Worm (Caenorhabditis elegans) whole organism, mixed stage, embryonic: Measurements from ENCODE around the gene nhr-26.

Experiments
- M03D4.4 ChIP-seq: sonication (generic microtip); optimal IDR thresholded peaks from 2 replicates; lab custom pipeline; 2017; ENCODE audit warnings: mild to moderate bottlenecking, missing genetic modification characterization, missing compliant biosample characterization
- bed-3 ChIP-seq: fragments of 200-800 bp; sonication (Bioruptor generic); optimal IDR thresholded peaks from 3 replicates; lab custom pipeline; 2018; ENCODE audit warnings: mild to moderate bottlenecking, missing genetic modification characterization, moderate library complexity, missing compliant biosample characterization
- blmp-1 ChIP-seq: fragments of 150-350 bp; optimal IDR thresholded peaks from 2 replicates; lab custom pipeline; 2014; ENCODE audit warnings: missing biosample characterization, missing genetic modification characterization
- ceh-39 ChIP-seq: fragments of 150-350 bp; optimal IDR thresholded peaks from 2 replicates; lab custom pipeline; 2014; ENCODE audit warnings: missing biosample characterization, missing genetic modification characterization
- ceh-43 ChIP-seq: fragments of 200-800 bp; sonication (Bioruptor generic); optimal IDR thresholded peaks from 2 replicates; lab custom pipeline; 2018; ENCODE audit warnings: mild to moderate bottlenecking, missing genetic modification characterization, moderate library complexity, missing compliant biosample characterization
- ceh-83 ChIP-seq: fragments of 200-800 bp; sonication (Bioruptor generic); optimal IDR thresholded peaks from 2 replicates; lab custom pipeline; 2018; ENCODE audit warnings: mild to moderate bottlenecking, missing genetic modification characterization, missing compliant biosample characterization
- ces-1 ChIP-seq: fragments of 150-350 bp; optimal IDR thresholded peaks from 2 replicates; lab custom pipeline; 2014; ENCODE audit warnings: missing biosample characterization, missing genetic modification reagents, missing genetic modification characterization
- cnd-1 ChIP-seq: fragments of 200-800 bp; sonication (Bioruptor generic); optimal IDR thresholded peaks from 2 replicates; lab custom pipeline; 2018; ENCODE audit warnings: mild to moderate bottlenecking, missing genetic modification characterization, missing compliant biosample characterization
- drap-1 ChIP-seq: fragments of 200-800 bp; sonication (Bioruptor generic); optimal IDR thresholded peaks from 3 replicates; lab custom pipeline; 2018; ENCODE audit warnings: mild to moderate bottlenecking, missing genetic modification characterization, missing compliant biosample characterization
- elt-1 ChIP-seq: sonication (generic microtip); optimal IDR thresholded peaks from 2 replicates; lab custom pipeline; 2017; ENCODE audit warnings: missing genetic modification characterization, mild to moderate bottlenecking, missing compliant biosample characterization, antibody characterized with exemption, moderate library complexity, borderline replicate concordance; ENCODE audit not compliant: insufficient read depth
- elt-3 ChIP-seq: fragments of 150-350 bp; optimal IDR thresholded peaks from 2 replicates; lab custom pipeline; 2014; ENCODE audit warnings: missing biosample characterization, missing genetic modification characterization
- flh-1 ChIP-seq: fragments of 200-800 bp; sonication (Bioruptor generic); optimal IDR thresholded peaks from 2 replicates; lab custom pipeline; 2018; ENCODE audit warnings: mild to moderate bottlenecking, missing genetic modification characterization, moderate library complexity, missing compliant biosample characterization
- ham-2 ChIP-seq: fragments of 200-800 bp; sonication (Bioruptor generic); optimal IDR thresholded peaks from 2 replicates; lab custom pipeline; 2018; ENCODE audit warnings: mild to moderate bottlenecking, missing genetic modification characterization, missing compliant biosample characterization
- hlh-1 ChIP-seq: fragments of 150-350 bp; optimal IDR thresholded peaks from 2 replicates; lab custom pipeline; 2014; ENCODE audit warnings: missing biosample characterization, missing genetic modification reagents, missing genetic modification characterization
- lin-13 ChIP-seq: fragments of 150-350 bp; optimal IDR thresholded peaks from 2 replicates; lab custom pipeline; 2014; ENCODE audit warnings: missing biosample characterization, missing genetic modification characterization
- lin-32 ChIP-seq: fragments of 200-800 bp; sonication (Bioruptor generic); optimal IDR thresholded peaks from 2 replicates; lab custom pipeline; 2018; ENCODE audit warnings: mild to moderate bottlenecking, missing genetic modification characterization, missing compliant biosample characterization
- lsy-2 ChIP-seq: fragments of 150-350 bp; optimal IDR thresholded peaks from 2 replicates; lab custom pipeline; 2014; ENCODE audit warnings: missing biosample characterization, missing genetic modification characterization
- mab-5 ChIP-seq: fragments of 150-350 bp; optimal IDR thresholded peaks from 2 replicates; lab custom pipeline; 2014; ENCODE audit warnings: missing biosample characterization, missing genetic modification characterization
- mep-1 ChIP-seq: fragments of 150-350 bp; optimal IDR thresholded peaks from 2 replicates; lab custom pipeline; 2017; ENCODE audit warnings: missing biosample characterization, missing genetic modification reagents, missing genetic modification characterization, inconsistent platforms
- mls-2 ChIP-seq: sonication (generic microtip); optimal IDR thresholded peaks from 2 replicates; lab custom pipeline; 2016; ENCODE audit warnings: mild to moderate bottlenecking, missing genetic modification characterization, moderate library complexity, missing compliant biosample characterization
- nhr-12 ChIP-seq: fragments of 150-350 bp; optimal IDR thresholded peaks from 2 replicates; lab custom pipeline; 2014; ENCODE audit warnings: missing biosample characterization, missing genetic modification characterization
- nhr-2 ChIP-seq: fragments of 150-350 bp; optimal IDR thresholded peaks from 2 replicates; lab custom pipeline; 2014; ENCODE audit warnings: missing biosample characterization, missing genetic modification characterization
- nhr-237 ChIP-seq: fragments of 150-350 bp; optimal IDR thresholded peaks from 2 replicates; lab custom pipeline; 2014; ENCODE audit warnings: missing biosample characterization, missing genetic modification characterization
- nhr-28 ChIP-seq: fragments of 150-350 bp; optimal IDR thresholded peaks from 2 replicates; lab custom pipeline; 2014; ENCODE audit warnings: missing biosample characterization, missing genetic modification characterization
- nhr-76 ChIP-seq: sonication (generic microtip); optimal IDR thresholded peaks from 2 replicates; lab custom pipeline; 2017; ENCODE audit warnings: missing biosample characterization, missing genetic modification characterization
- pha-4 ChIP-seq: fragments of 150-350 bp; optimal IDR thresholded peaks from 2 replicates; lab custom pipeline; 2018; ENCODE audit warnings: missing biosample characterization, missing genetic modification reagents, missing genetic modification characterization
- sem-2 ChIP-seq: fragments of 200-800 bp; sonication (Bioruptor generic); optimal IDR thresholded peaks from 2 replicates; lab custom pipeline; 2018; ENCODE audit warnings: mild to moderate bottlenecking, missing genetic modification characterization, missing compliant biosample characterization
- snpc-4 ChIP-seq: fragments of 150-350 bp; optimal IDR thresholded peaks from 2 replicates; lab custom pipeline; 2014; ENCODE audit warnings: missing biosample characterization, missing genetic modification characterization
- sptf-1 ChIP-seq: sonication (generic microtip); optimal IDR thresholded peaks from 2 replicates; lab custom pipeline; 2017; ENCODE audit warnings: mild to moderate bottlenecking, missing genetic modification characterization, moderate library complexity, missing compliant biosample characterization
- tbx-8 ChIP-seq: fragments of 200-800 bp; sonication (Bioruptor generic); optimal IDR thresholded peaks from 2 replicates; lab custom pipeline; 2018; ENCODE audit warnings: mild to moderate bottlenecking, missing genetic modification characterization, moderate library complexity, missing compliant biosample characterization
- unc-120 ChIP-seq: sonication (generic microtip); optimal IDR thresholded peaks from 2 replicates; lab custom pipeline; 2017; ENCODE audit warnings: missing genetic modification characterization, missing compliant biosample characterization; ENCODE audit not compliant: poor library complexity, severe bottlenecking
- unc-39 ChIP-seq: fragments of 150-350 bp; optimal IDR thresholded peaks from 2 replicates; lab custom pipeline; 2014; ENCODE audit warnings: missing biosample characterization, missing genetic modification characterization
- unc-62 ChIP-seq: fragments of 150-350 bp; optimal IDR thresholded peaks from 2 replicates; lab custom pipeline; 2014; ENCODE audit warnings: missing biosample characterization, missing genetic modification reagents, missing genetic modification characterization
- zip-8 ChIP-seq: fragments of 150-350 bp; optimal IDR thresholded peaks from 2 replicates; lab custom pipeline; 2014; ENCODE audit warnings: missing biosample characterization, missing genetic modification characterization
- ztf-11 ChIP-seq: fragments of 150-350 bp; optimal IDR thresholded peaks from 2 replicates; lab custom pipeline; 2014; ENCODE audit warnings: missing biosample characterization, missing genetic modification characterization

nhr-26 gene

ce11 chrX:12704721-12705120 lies 4.5 kb upstream of the nhr-26 start, which contains the start of gene nhr-272:
nhr-272 (minus strand) TSS chrX:12704821.
- no peak for TF ChIP-seq pha-4 (tag; lab: Kevin White, UChicago)
- no peak for TF ChIP-seq lin-13 (tag; lab: Kevin White, UChicago)
- TF ChIP-seq bed-3 = no peak
- TF ChIP-seq sptf-1 (tag; lab: Kevin White, UChicago) = no peak
- TF ChIP-seq tbx-8 (GFP tag; lab: Kevin White, UChicago) = no peak
- no peak for TF ChIP-seq drap-1 (GFP tag; lab: Kevin White, UChicago)
- no peak for TF ChIP-seq cnd-1 (tag; lab: Kevin White, UChicago)
- TF ChIP-seq nhr-28 (tag; lab: Kevin White, UChicago) = no peak
- no peak for TF ChIP-seq lsy-2 (tag; lab: Kevin White, UChicago)
- TF ChIP-seq unc-120 (tag; lab: Kevin White, UChicago) = no peak
- TF ChIP-seq zip-8 = no peak
- no peak for TF ChIP-seq elt-3
- TF ChIP-seq mab-5 (tag; lab: Kevin White, UChicago) = no peak
- no peak for TF ChIP-seq hlh-1

- TF ChIP-seq M03D4.4 (no peak), nhr-12 (tag; lab: Kevin White, UChicago) (no peak), nhr-28 (tag; lab: Kevin White, UChicago) (no peak), elt-1 (tag; lab: Kevin White, UChicago) (no peak), ceh-83 (GFP tag; lab: Kevin White, UChicago) (no peak), tbx-8 (GFP tag; lab: Kevin White, UChicago) (no peak), drap-1 (GFP tag; lab: Kevin White, UChicago) (no peak), hlh-1 (no peak)
Measured at ce11 chrX:12702713-12703112, 2.4 kb upstream of the nhr-26 start.

DNA sequence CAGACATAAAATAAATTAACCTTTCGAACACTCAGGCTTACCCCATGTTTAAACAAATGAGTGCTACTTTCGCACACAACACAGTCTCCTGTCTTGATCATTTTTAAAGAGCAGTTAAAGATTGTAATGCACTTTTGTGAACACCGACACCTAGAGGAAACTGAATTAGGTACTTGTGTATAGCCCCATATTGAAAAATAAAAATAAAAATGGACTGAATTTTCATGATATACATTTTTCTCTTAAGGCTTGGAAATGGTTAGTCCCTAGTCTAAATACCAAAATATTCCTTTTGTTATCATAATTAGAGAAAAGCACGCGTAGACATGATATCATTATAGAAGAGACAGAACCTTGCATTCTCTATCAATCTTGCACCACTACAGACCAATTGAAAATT lies 1.7 kb upstream of the nhr-26 start, which contains the start of gene nhr-214:
TSS of gene nhr-214 (minus strand) at position 101 of the 400 bp plus-strand sequence.
- TF ChIP-seq pha-4 (tag; lab: Kevin White, UChicago) = no peak
- TF ChIP-seq M03D4.4 = no peak
- TF ChIP-seq ces-1 (GFP tag; lab: Kevin White, UChicago) = no peak
- TF ChIP-seq lin-13 (tag; lab: Kevin White, UChicago) = no peak
- no peak for TF ChIP-seq ceh-43
- no peak for TF ChIP-seq unc-39 (tag; lab: Kevin White, UChicago)
- TF ChIP-seq ceh-39 (tag; lab: Kevin White, UChicago) = no peak
- no peak for TF ChIP-seq nhr-12 (tag; lab: Kevin White, UChicago)
- no peak for TF ChIP-seq hlh-1

DNA sequence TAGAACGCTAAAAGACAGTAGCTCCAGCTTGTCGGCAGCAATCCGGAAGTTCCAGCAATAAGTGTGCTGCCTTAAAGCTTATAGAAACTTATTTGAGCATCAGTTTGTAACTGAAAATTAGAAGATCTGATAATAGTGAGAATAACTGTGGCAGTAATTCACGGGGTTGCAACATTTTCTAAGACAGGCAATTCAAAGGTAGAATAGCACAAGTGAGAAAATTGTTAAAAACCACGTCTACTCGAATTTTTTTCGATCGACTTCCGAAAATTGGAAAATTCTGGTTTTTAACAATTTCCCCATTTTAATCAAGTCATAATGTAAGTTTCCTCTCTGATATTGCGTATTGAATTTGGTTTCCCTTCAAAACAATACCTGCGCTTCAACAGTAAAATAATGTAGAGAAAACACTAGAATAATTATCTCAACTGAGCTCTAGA lies 7.1 kb downstream of the nhr-26 start:
- TF ChIP-seq nhr-2 (tag; lab: Kevin White, UChicago) (no peak), drap-1 (GFP tag; lab: Kevin White, UChicago) (peak; percentile 48), lsy-2 (tag; lab: Kevin White, UChicago) (peak; percentile 46), mep-1 (no peak), nhr-28 (tag; lab: Kevin White, UChicago) (no peak), cnd-1 (tag; lab: Kevin White, UChicago) (peak; percentile 53), hlh-1 (no peak), mls-2 (tag; lab: Kevin White, UChicago) (peak; percentile 59), sem-2 (GFP tag; lab: Kevin White, UChicago) (no peak), unc-62 (GFP tag; lab: Kevin White, UChicago) (no peak), ham-2 (no peak), ces-1 (GFP tag; lab: Kevin White, UChicago) (peak; percentile 67), sptf-1 (tag; lab: Kevin White, UChicago) (peak; percentile 69), bed-3 (peak; percentile 44), snpc-4 (no peak), mab-5 (tag; lab: Kevin White, UChicago) (no peak), elt-3 (no peak), pha-4 (tag; lab: Kevin White, UChicago) (no peak), nhr-12 (tag; lab: Kevin White, UChicago) (no peak), ceh-39 (tag; lab: Kevin White, UChicago) (no peak), lin-13 (tag; lab: Kevin White, UChicago) (no peak), unc-39 (tag; lab: Kevin White, UChicago) (no peak), lin-32 (peak; percentile 50), M03D4.4 (peak; percentile 55), tbx-8 (GFP tag; lab: Kevin White, UChicago) (no peak), ztf-11 (tag; lab: Kevin White, UChicago) (no peak), nhr-76 (no peak), flh-1 (GFP tag; lab: Kevin White, UChicago) (no peak), unc-120 (tag; lab: Kevin White, UChicago) (peak; percentile 11), blmp-1 (tag; lab: Kevin White, UChicago) (no peak), zip-8 (no peak), ceh-43 (peak; percentile 54), elt-1 (tag; lab: Kevin White, UChicago) (no peak), nhr-237 (tag; lab: Kevin White, UChicago) (no peak), ceh-83 (GFP tag; lab: Kevin White, UChicago) (peak; percentile 81)
- TF ChIP-seq, all 35 proteins: peak for 12
